Worm (Caenorhabditis elegans): Measurements from ENCODE around the gene Y116A8A.7.

Y116A8A.7 gene

DNA sequence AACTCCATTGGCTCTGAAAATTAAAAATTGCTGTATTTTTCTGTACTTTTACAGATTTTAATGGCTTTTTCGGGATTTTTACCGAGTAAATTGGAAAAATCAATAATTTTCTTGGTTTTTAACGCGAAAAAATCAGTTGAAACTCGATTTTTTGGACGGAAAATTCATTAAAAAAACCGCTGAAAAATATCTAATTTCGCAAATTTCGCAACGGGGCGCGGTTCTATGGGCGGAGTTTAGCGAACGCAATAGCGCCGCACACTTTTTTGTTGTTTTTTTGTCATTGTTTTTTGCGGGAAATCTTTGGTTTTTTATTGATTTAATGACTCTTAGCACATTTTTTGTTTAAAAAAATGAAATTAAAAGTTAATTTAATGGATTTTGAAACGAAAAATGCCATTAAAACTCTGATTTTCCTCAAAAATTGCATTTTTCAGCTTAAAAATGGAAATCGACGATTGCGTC lies 33.5 kb downstream of the Y116A8A.7 start, which contains the start of the genes mel-46 and lsy-13:
Gene mel-46, minus strand, starts transcription at position 51 of the 465 bp plus-strand sequence.
Gene lsy-13, plus strand, starts transcription at position 440 of the 465 bp plus-strand sequence.
- TF ChIP-seq F13H6.1 (tag; optimal IDR thresholded peaks at IDR 0.05) (peak; percentile 15), nhr-23 (tag; optimal IDR thresholded peaks at IDR 0.05) (no peak), mbf-1 (tag; optimal IDR thresholded peaks at IDR 0.05) (no peak), Y55F3AM.14 (GFP tag; optimal IDR thresholded peaks at IDR 0.05) (no peak), sma-3 (GFP tag; optimal IDR thresholded peaks at IDR 0.05) (peak; percentile 43), zag-1 (tag; optimal IDR thresholded peaks at IDR 0.05) (no peak), alr-1 (tag; optimal IDR thresholded peaks at IDR 0.05) (no peak), ZK546.5 (tag; optimal IDR thresholded peaks at IDR 0.05) (no peak), sma-9 (GFP tag; optimal IDR thresholded peaks at IDR 0.05) (no peak), sma-9 (tag; optimal IDR thresholded peaks at IDR 0.05) (no peak), nhr-6 (tag; optimal IDR thresholded peaks at IDR 0.05) (no peak), aly-2 (tag; optimal IDR thresholded peaks at IDR 0.05) (no peak), skn-1 (tag; optimal IDR thresholded peaks at IDR 0.05) (no peak), sem-4 (tag; optimal IDR thresholded peaks at IDR 0.05) (peak; percentile 23), nhr-237 (tag; optimal IDR thresholded peaks at IDR 0.05) (no peak), crh-2 (tag; optimal IDR thresholded peaks at IDR 0.05) (peak; percentile 13), unc-55 (GFP tag; optimal IDR thresholded peaks at IDR 0.05) (peak; percentile 77), ztf-4 (tag; optimal IDR thresholded peaks at IDR 0.05) (no peak), elt-1 (tag; optimal IDR thresholded peaks at IDR 0.05) (no peak), nhr-129 (tag; optimal IDR thresholded peaks at IDR 0.05) (peak; percentile 35), lin-13 (GFP tag; optimal IDR thresholded peaks at IDR 0.05) (peak; percentile 52), nhr-10 (tag; optimal IDR thresholded peaks at IDR 0.05) (no peak), ztf-1 (GFP tag; conservative IDR thresholded peaks at IDR 0.05) (no peak), R02D3.7 (tag; optimal IDR thresholded peaks at IDR 0.05) (no peak), unc-39 (tag; optimal IDR thresholded peaks at IDR 0.05) (no peak), mdl-1 (tag; optimal IDR thresholded peaks at IDR 0.05) (no peak), elt-3 (tag; optimal IDR thresholded peaks at IDR 0.05) (no peak), ztf-11 (tag; optimal IDR thresholded peaks at IDR 0.05) (no peak), C34F6.9 (tag; optimal IDR thresholded peaks at IDR 0.05) (peak; percentile 62), nhr-25 (tag; optimal IDR thresholded peaks at IDR 0.05) (peak; percentile 48), lsy-2 (tag; optimal IDR thresholded peaks at IDR 0.05) (peak; percentile 28 to 62), nhr-12 (tag; optimal IDR thresholded peaks at IDR 0.05) (no peak), nhr-11 (tag; optimal IDR thresholded peaks at IDR 0.05) (no peak), egl-27 (tag; optimal IDR thresholded peaks at IDR 0.05) (no peak), snpc-4 (tag; optimal IDR thresholded peaks at IDR 0.05) (no peak), gmeb-1 (tag; optimal IDR thresholded peaks at IDR 0.05) (peak; percentile 38), fos-1 (tag; optimal IDR thresholded peaks at IDR 0.05) (no peak), lin-39 (tag; optimal IDR thresholded peaks at IDR 0.05) (no peak), mab-5 (tag; optimal IDR thresholded peaks at IDR 0.05) (no peak), ama-1 (optimal IDR thresholded peaks at IDR 0.05) (no peak), unc-62 (GFP tag; optimal IDR thresholded peaks at IDR 0.05) (no peak), ceh-16 (tag; optimal IDR thresholded peaks at IDR 0.05) (no peak), nhr-21 (tag; optimal IDR thresholded peaks at IDR 0.05) (no peak), ceh-82 (tag; optimal IDR thresholded peaks at IDR 0.05) (no peak), nhr-77 (tag; optimal IDR thresholded peaks at IDR 0.05) (no peak), lin-11 (tag; optimal IDR thresholded peaks at IDR 0.05) (peak; percentile 15), blmp-1 (tag; optimal IDR thresholded peaks at IDR 0.05; ENCODE audit: insufficient read depth) (no peak), dmd-4 (tag; optimal IDR thresholded peaks at IDR 0.05) (no peak), peb-1 (tag; optimal IDR thresholded peaks at IDR 0.05) (no peak)
